Fruit fly (Drosophila melanogaster) whole organism, wandering third instar larva: ENCODE results near the gene CG5390.

Experiments used
- Dfd ChIP-seq: fragments of >200 bp; optimal IDR thresholded peaks from 2 replicates; lab custom pipeline; 2017; ENCODE audit warnings: missing biosample characterization, missing genetic modification characterization
- br ChIP-seq: fragments of 200-800 bp; sonication (Bioruptor generic); optimal IDR thresholded peaks from 2 replicates; lab custom pipeline; 2016; ENCODE audit warnings: missing biosample characterization, missing genetic modification characterization
- dl ChIP-seq, 2 experiments: fragments of 175-275, 200-275 bp in 1 of 2; fragments of 200-275 bp in 1 of 2; sonication (Bioruptor generic); optimal IDR thresholded peaks; lab custom pipeline; 2018; ENCODE audit warnings: mild to moderate bottlenecking in 2 of 2, missing biosample characterization in 2 of 2, missing genetic modification characterization in 2 of 2, moderate library complexity in 2 of 2; ENCODE audit not compliant: partially characterized antibody in 2 of 2, insufficient read depth in 1 of 2
- ey ChIP-seq: fragments of 200-800 bp; sonication (Bioruptor generic); optimal IDR thresholded peaks from 2 replicates; lab custom pipeline; 2016; ENCODE audit warnings: missing biosample characterization, missing genetic modification characterization
- tai ChIP-seq: sonication (Bioruptor generic); optimal IDR thresholded peaks from 2 replicates; lab custom pipeline; 2016; ENCODE audit warnings: missing biosample characterization, missing genetic modification characterization

- no peak for TF ChIP-seq Dfd
- no peak for TF ChIP-seq tai (GFP tag; lab: Kevin White, UChicago)
- no peak for TF ChIP-seq br (GFP tag; lab: Kevin White, UChicago)
- TF ChIP-seq ey (GFP tag; lab: Kevin White, UChicago), result no peak
- no peak for TF ChIP-seq dl (GFP tag; optimal IDR thresholded peaks at IDR 0.05; lab: Kevin White, UChicago; ENCODE audit: insufficient read depth in 1 of 2, partially characterized antibody in 2 of 2)
These were observed 2.6 kb downstream of the CG5390 start, which contains the start of gene nmd for dm6 chr2L:10303786-10304185.
